Worm (Caenorhabditis elegans) whole organism, late embryonic: ENCODE data around the gene K04A8.1.

Experiments used
- dmd-4 ChIP-seq: sonication (generic microtip); optimal IDR thresholded peaks from 2 replicates; lab custom pipeline; 2016; ENCODE audit warnings: borderline replicate concordance, missing genetic modification characterization, missing compliant biosample characterization
- elt-2 ChIP-seq: sonication (generic microtip); optimal IDR thresholded peaks from 2 replicates; lab custom pipeline; 2016; ENCODE audit warnings: missing genetic modification reagents, missing genetic modification characterization, missing compliant biosample characterization
- ets-4 ChIP-seq: sonication (generic microtip); optimal IDR thresholded peaks from 2 replicates; lab custom pipeline; 2016; ENCODE audit warnings: missing genetic modification characterization, missing compliant biosample characterization

ce11 chrV:6517305-6518224, 48.6 kb upstream of the K04A8.1 start:
- no peak for TF ChIP-seq ets-4 (tag; lab: Kevin White, UChicago)
- TF ChIP-seq elt-2 (tag; lab: Kevin White, UChicago): no peak
- TF ChIP-seq dmd-4 (tag; lab: Kevin White, UChicago): no peak
